Worm (Caenorhabditis elegans) whole organism, L4 larva: ENCODE measurements around the gene F08G12.5.

ENCODE experiments used
- F10B5.3 ChIP-seq: sonication (generic microtip); optimal IDR thresholded peaks from 2 replicates; lab custom pipeline; 2016; ENCODE audit warnings: mild to moderate bottlenecking, missing genetic modification characterization, missing compliant biosample characterization
- F44E2.7 ChIP-seq: fragments of 200-800 bp; sonication (Bioruptor generic); IDR thresholded peaks from 2 replicates; pipeline ENCODE4 v2.1.2; 2022; ENCODE audit warnings: missing genetic modification characterization, missing compliant biosample characterization
- R02D3.7 ChIP-seq: fragments of 150-350 bp; sonication (generic microtip); optimal IDR thresholded peaks from 3 replicates; lab custom pipeline; 2014; ENCODE audit warnings: missing biosample characterization, missing genetic modification characterization
- T26A8.4 ChIP-seq: fragments of 200-800 bp; sonication (Bioruptor generic); IDR thresholded peaks from 2 replicates; pipeline ENCODE4 v1.3.6; 2022; ENCODE audit warnings: missing genetic modification characterization, missing compliant biosample characterization
- Y105C5A.15 ChIP-seq: fragments of 200-800 bp; sonication (Bioruptor generic); IDR thresholded peaks from 2 replicates; pipeline ENCODE4 v1.3.6; 2022; ENCODE audit warnings: missing genetic modification characterization, missing compliant biosample characterization
- aha-1 ChIP-seq: fragments of 150-350 bp; peaks from one replicate; lab custom pipeline; 2014; ENCODE audit warnings: missing biosample characterization, missing genetic modification characterization
- arid-1 ChIP-seq: fragments of 200-800 bp; sonication (Bioruptor generic); conservative IDR thresholded peaks from 2 replicates; pipeline ENCODE4 v1.3.6; 2022; ENCODE audit warnings: missing genetic modification reagents, missing genetic modification characterization, missing compliant biosample characterization
- attf-4 ChIP-seq: sonication (generic microtip); optimal IDR thresholded peaks from 3 replicates; lab custom pipeline; 2017; ENCODE audit warnings: missing biosample characterization, missing genetic modification characterization
- ceh-20 ChIP-seq: fragments of 200-800 bp; sonication (Bioruptor generic); IDR thresholded peaks from 2 replicates; pipeline ENCODE4 v1.3.6; 2022; ENCODE audit warnings: missing genetic modification reagents, missing genetic modification characterization, missing compliant biosample characterization
- ceh-32 ChIP-seq: sonication (generic microtip); optimal IDR thresholded peaks from 2 replicates; lab custom pipeline; 2016; ENCODE audit warnings: mild to moderate bottlenecking, missing genetic modification characterization, missing compliant biosample characterization; ENCODE audit not compliant: poor library complexity
- cey-2 ChIP-seq: sonication (generic microtip); optimal IDR thresholded peaks from 3 replicates; lab custom pipeline; 2017; ENCODE audit warnings: missing genetic modification characterization, mild to moderate bottlenecking, missing compliant biosample characterization, antibody characterized with exemption, borderline replicate concordance; ENCODE audit not compliant: insufficient read depth
- ctbp-1 ChIP-seq: fragments of 200-800 bp; sonication (Bioruptor generic); IDR thresholded peaks from 2 replicates; pipeline ENCODE4 v1.3.6; 2022; ENCODE audit warnings: missing genetic modification reagents, missing genetic modification characterization, missing compliant biosample characterization
- daf-12 ChIP-seq: fragments of 150-350 bp; optimal IDR thresholded peaks from 2 replicates; lab custom pipeline; 2014; ENCODE audit warnings: missing biosample characterization, missing genetic modification reagents, missing genetic modification characterization
- daf-19 ChIP-seq: fragments of 200-800 bp; sonication (Bioruptor generic); conservative IDR thresholded peaks from 2 replicates; pipeline ENCODE4 v1.3.6; 2022; ENCODE audit warnings: missing genetic modification characterization, missing compliant biosample characterization
- daf-8 ChIP-seq: fragments of 200-800 bp; sonication (Bioruptor generic); IDR thresholded peaks from 2 replicates; pipeline ENCODE4 v1.3.6; 2022; ENCODE audit warnings: missing genetic modification characterization, missing compliant biosample characterization
- dmd-8 ChIP-seq: fragments of 200-800 bp; sonication (Bioruptor generic); IDR thresholded peaks from 2 replicates; pipeline ENCODE4 v1.3.6; 2022; ENCODE audit warnings: missing genetic modification characterization, missing compliant biosample characterization
- dmd-9 ChIP-seq: fragments of 200-800 bp; sonication (Bioruptor generic); IDR thresholded peaks from 2 replicates; pipeline ENCODE4 v1.3.6; 2022; ENCODE audit warnings: missing genetic modification reagents, missing genetic modification characterization, missing compliant biosample characterization
- dve-1 ChIP-seq: sonication (generic microtip); optimal IDR thresholded peaks from 2 replicates; lab custom pipeline; 2017; ENCODE audit warnings: antibody characterized with exemption, mild to moderate bottlenecking, missing genetic modification characterization, missing compliant biosample characterization; ENCODE audit not compliant: insufficient read depth
- egl-27 ChIP-seq: sonication (generic microtip); optimal IDR thresholded peaks from 3 replicates; lab custom pipeline; 2017; ENCODE audit warnings: missing biosample characterization, missing genetic modification reagents, missing genetic modification characterization
- gei-8 ChIP-seq: fragments of 200-800 bp; sonication (Bioruptor generic); optimal IDR thresholded peaks from 2 replicates; lab custom pipeline; 2018; ENCODE audit warnings: mild to moderate bottlenecking, missing genetic modification characterization, missing compliant biosample characterization
- hif-1 ChIP-seq, 2 experiments: sonication (generic microtip); optimal IDR thresholded peaks; 2 replicates each; lab custom pipeline; 2016 to 2017; ENCODE audit warnings: missing compliant biosample characterization in 2 of 2, missing genetic modification characterization in 2 of 2, missing genetic modification reagents in 2 of 2, missing genotype in 2 of 2, mild to moderate bottlenecking in 1 of 2
- hlh-11 ChIP-seq: fragments of 200-800 bp; sonication (Bioruptor generic); optimal IDR thresholded peaks from 2 replicates; lab custom pipeline; 2018; ENCODE audit warnings: mild to moderate bottlenecking, missing genetic modification characterization, missing compliant biosample characterization
- hlh-30 ChIP-seq: sonication (generic microtip); optimal IDR thresholded peaks from 2 replicates; lab custom pipeline; 2017; ENCODE audit warnings: antibody characterized with exemption, mild to moderate bottlenecking, missing genetic modification characterization, missing compliant biosample characterization; ENCODE audit not compliant: insufficient read depth
- jun-1 ChIP-seq: fragments of 150-350 bp; optimal IDR thresholded peaks from 2 replicates; lab custom pipeline; 2014; ENCODE audit warnings: missing biosample characterization, missing genetic modification reagents, missing genetic modification characterization
- lin-1 ChIP-seq: fragments of 200-800 bp; sonication (Bioruptor generic); IDR thresholded peaks from 2 replicates; pipeline ENCODE4 v1.3.6; 2022; ENCODE audit warnings: missing genetic modification reagents, missing genetic modification characterization, missing compliant biosample characterization
- lin-13 ChIP-seq: fragments of 150-350 bp; optimal IDR thresholded peaks from 2 replicates; lab custom pipeline; 2014; ENCODE audit warnings: missing biosample characterization, missing genetic modification reagents, missing genetic modification characterization
- lin-39 ChIP-seq: fragments of 150-350 bp; optimal IDR thresholded peaks from 2 replicates; lab custom pipeline; 2014; ENCODE audit warnings: missing biosample characterization, missing genetic modification reagents, missing genetic modification characterization
- lsy-2 ChIP-seq, 2 experiments: fragments of 150-350 bp in 1 of 2; sonication (generic microtip) in 1 of 2; optimal IDR thresholded peaks; 2 replicates each; lab custom pipeline; 2014 to 2017; ENCODE audit warnings: missing biosample characterization in 2 of 2, missing genetic modification characterization in 2 of 2
- madf-9 ChIP-seq: fragments of 200-800 bp; sonication (Bioruptor generic); conservative IDR thresholded peaks from 2 replicates; pipeline ENCODE4 v1.3.6; 2022; ENCODE audit warnings: missing genetic modification reagents, missing genetic modification characterization, missing compliant biosample characterization
- mep-1 ChIP-seq: fragments of 150-350 bp; sonication (generic microtip); optimal IDR thresholded peaks from 3 replicates; lab custom pipeline; 2014; ENCODE audit warnings: missing biosample characterization, missing genetic modification characterization
- mxl-3 ChIP-seq: fragments of 200-800 bp; sonication (Bioruptor generic); optimal IDR thresholded peaks from 2 replicates; lab custom pipeline; 2018; ENCODE audit warnings: mild to moderate bottlenecking, missing genetic modification characterization, missing compliant biosample characterization
- nhr-10 ChIP-seq: fragments of 150-350 bp; optimal IDR thresholded peaks from 2 replicates; lab custom pipeline; 2014; ENCODE audit warnings: missing biosample characterization, missing genetic modification characterization
- nhr-11 ChIP-seq: fragments of 150-350 bp; optimal IDR thresholded peaks from 2 replicates; lab custom pipeline; 2014; ENCODE audit warnings: missing biosample characterization, missing genetic modification characterization
- nhr-237 ChIP-seq: sonication (generic microtip); optimal IDR thresholded peaks from 2 replicates; lab custom pipeline; 2017; ENCODE audit warnings: missing biosample characterization, missing genetic modification characterization
- nhr-25 ChIP-seq: sonication (generic microtip); optimal IDR thresholded peaks from 2 replicates; lab custom pipeline; 2017; ENCODE audit warnings: missing genetic modification characterization, mild to moderate bottlenecking, missing compliant biosample characterization, antibody characterized with exemption, moderate library complexity, borderline replicate concordance; ENCODE audit not compliant: insufficient read depth
- nhr-41 ChIP-seq: fragments of 200-800 bp; sonication (Bioruptor generic); IDR thresholded peaks from 2 replicates; pipeline ENCODE4 v1.3.6; 2022; ENCODE audit warnings: missing genetic modification reagents, missing genetic modification characterization, missing compliant biosample characterization
- nhr-48 ChIP-seq: sonication (generic microtip); optimal IDR thresholded peaks from 2 replicates; lab custom pipeline; 2016; ENCODE audit warnings: mild to moderate bottlenecking, missing genetic modification characterization, missing compliant biosample characterization
- php-3 ChIP-seq: fragments of 200-800 bp; sonication (Bioruptor generic); IDR thresholded peaks from 2 replicates; pipeline ENCODE4 v1.3.6; 2022; ENCODE audit warnings: missing genetic modification reagents, missing genetic modification characterization, missing compliant biosample characterization
- pqm-1 ChIP-seq: sonication (generic microtip); optimal IDR thresholded peaks from 2 replicates; lab custom pipeline; 2017; ENCODE audit warnings: missing biosample characterization, missing genetic modification characterization
- saeg-2 ChIP-seq: fragments of 200-800 bp; sonication (Bioruptor generic); IDR thresholded peaks from 2 replicates; pipeline ENCODE4 v1.3.6; 2022; ENCODE audit warnings: missing genetic modification reagents, missing genetic modification characterization, missing compliant biosample characterization
- skn-1 ChIP-seq: fragments of 150-350 bp; optimal IDR thresholded peaks from 2 replicates; lab custom pipeline; 2014; ENCODE audit warnings: missing biosample characterization, missing genetic modification characterization
- snpc-1.2 ChIP-seq: fragments of 200-800 bp; sonication (Bioruptor generic); IDR thresholded peaks from 2 replicates; pipeline ENCODE4 v1.3.6; 2022; ENCODE audit warnings: missing genetic modification reagents, missing genetic modification characterization, missing compliant biosample characterization
- spr-3 ChIP-seq: fragments of 200-800 bp; sonication (Bioruptor generic); optimal IDR thresholded peaks from 2 replicates; lab custom pipeline; 2018; ENCODE audit warnings: mild to moderate bottlenecking, missing genetic modification characterization, missing compliant biosample characterization
- tag-97 ChIP-seq: fragments of 200-800 bp; sonication (Bioruptor generic); IDR thresholded peaks from 2 replicates; pipeline ENCODE4 v1.3.6; 2022; ENCODE audit warnings: missing genetic modification characterization, missing compliant biosample characterization
- unc-130 ChIP-seq: sonication (generic microtip); optimal IDR thresholded peaks from 2 replicates; lab custom pipeline; 2016; ENCODE audit warnings: missing genetic modification reagents, missing genetic modification characterization, missing compliant biosample characterization
- unc-39 ChIP-seq: sonication (generic microtip); optimal IDR thresholded peaks from 2 replicates; lab custom pipeline; 2017; ENCODE audit warnings: missing biosample characterization, missing genetic modification characterization
- unc-62 ChIP-seq, 3 experiments: fragments of 150-350 bp in 1 of 3; sonication (generic microtip); optimal IDR thresholded peaks in 2 of 3; peaks in 1 of 3; 1 replicate in 1 of 3; 2 replicates in 2 of 3; lab custom pipeline; 2014 to 2017; ENCODE audit warnings: missing biosample characterization in 3 of 3, missing genetic modification characterization in 3 of 3, missing genetic modification reagents in 3 of 3, missing genotype in 1 of 3
- zfp-3 ChIP-seq: fragments of 200-800 bp; sonication (Bioruptor generic); conservative IDR thresholded peaks from 2 replicates; pipeline ENCODE4 v1.3.6; 2022; ENCODE audit warnings: missing genetic modification reagents, missing genetic modification characterization, missing compliant biosample characterization
- zip-2 ChIP-seq: fragments of 150-350 bp; optimal IDR thresholded peaks from 2 replicates; lab custom pipeline; 2014; ENCODE audit warnings: missing biosample characterization, missing genetic modification characterization

F08G12.5 gene

DNA sequence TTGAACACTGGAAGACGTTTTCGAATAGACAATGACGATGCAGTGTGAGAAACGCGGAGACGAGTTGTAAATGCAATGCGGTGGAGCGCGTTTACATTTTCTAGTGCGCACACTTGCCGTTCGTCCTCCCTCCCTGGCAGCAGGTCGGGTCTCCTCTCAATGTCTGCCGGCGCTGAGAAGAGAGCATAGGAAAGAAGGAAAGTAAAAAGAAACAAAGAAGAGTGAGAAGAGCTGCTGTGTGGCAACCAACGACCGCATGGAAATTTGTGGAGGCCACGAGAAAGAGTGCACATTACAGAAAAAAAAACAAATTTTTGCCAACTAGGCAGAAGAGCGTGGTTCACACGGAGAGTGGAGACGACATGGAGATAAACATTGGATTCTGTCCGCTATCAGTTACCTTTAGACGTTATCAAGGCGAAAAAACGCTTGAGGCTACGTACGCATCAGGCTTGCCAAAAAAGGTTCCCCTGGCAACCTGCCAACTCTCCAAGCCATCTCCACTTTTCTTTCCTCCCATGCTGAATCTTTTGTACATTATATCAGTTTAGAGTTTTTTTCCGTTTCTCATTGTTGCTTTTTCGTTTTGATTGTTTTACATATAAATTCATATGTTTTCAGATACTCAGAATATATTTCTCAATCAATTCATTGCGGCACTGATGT, 10.3 kb downstream of the F08G12.5 start, which contains the start of the genes snrp-40.1 and F08G12.3 (continued):
- TF ChIP-seq tag-97 (GFP tag; lab: Robert Waterston, UW) (no peak), php-3 (GFP tag; lab: Robert Waterston, UW) (no peak), dve-1 (tag; lab: Kevin White, UChicago) (peak; percentile 89), daf-8 (GFP tag; lab: Robert Waterston, UW) (no peak), skn-1 (tag; lab: Kevin White, UChicago) (no peak), daf-19 (GFP tag; lab: Robert Waterston, UW) (no peak), R02D3.7 (tag; lab: Kevin White, UChicago) (no peak), mxl-3 (GFP tag; lab: Kevin White, UChicago) (peak; percentile 93), zfp-3 (GFP tag; lab: Robert Waterston, UW) (no peak), nhr-41 (GFP tag; lab: Robert Waterston, UW) (no peak), T26A8.4 (GFP tag; lab: Robert Waterston, UW) (peak; percentile 51; the same call in 1 of the 2 replicates), F44E2.7 (GFP tag; lab: Robert Waterston, UW) (no peak), spr-3 (GFP tag; lab: Kevin White, UChicago) (no peak), nhr-10 (tag; lab: Kevin White, UChicago) (no peak), lin-39 (tag; lab: Kevin White, UChicago) (no peak), lin-13 (peak; percentile 28), pqm-1 (tag; lab: Kevin White, UChicago) (peak; percentile 70), unc-62 (GFP tag; optimal IDR thresholded peaks at IDR 0.05 in 1 of 2; lab: Kevin White, UChicago) (peak in 1 of 2 experiments; percentile 81), unc-62 (tag; optimal IDR thresholded peaks at IDR 0.05; lab: Kevin White, UChicago) (no peak), saeg-2 (GFP tag; lab: Robert Waterston, UW) (no peak), nhr-237 (tag; lab: Kevin White, UChicago) (no peak), unc-39 (tag; lab: Kevin White, UChicago) (no peak), nhr-25 (tag; lab: Kevin White, UChicago) (peak; percentile 71), dmd-9 (GFP tag; lab: Robert Waterston, UW) (no peak), arid-1 (peak; percentile 47; the same call in 1 of the 2 replicates), gei-8 (GFP tag; lab: Kevin White, UChicago) (no peak), unc-130 (GFP tag; lab: Kevin White, UChicago) (no peak), attf-4 (tag; lab: Kevin White, UChicago) (no peak), aha-1 (tag; lab: Kevin White, UChicago) (peak; percentile 99), F10B5.3 (no peak), ceh-32 (tag; lab: Kevin White, UChicago) (no peak), nhr-48 (tag; lab: Kevin White, UChicago) (peak; percentile 68), mep-1 (tag; lab: Kevin White, UChicago) (peak; percentile 94), nhr-11 (tag; lab: Kevin White, UChicago) (peak; percentile 94), madf-9 (GFP tag; lab: Robert Waterston, UW) (peak; percentile 27), lsy-2 (tag; optimal IDR thresholded peaks at IDR 0.05; lab: Kevin White, UChicago) (peak; percentile 53 to 85), snpc-1.2 (no peak; the same call in 1 of the 2 replicates), ctbp-1 (GFP tag; lab: Robert Waterston, UW) (no peak; the same call in 1 of the 2 replicates), egl-27 (tag; lab: Kevin White, UChicago) (no peak), hlh-11 (tag; lab: Kevin White, UChicago) (peak; percentile 92), hif-1 (tag; optimal IDR thresholded peaks at IDR 0.05; lab: Kevin White, UChicago) (peak in 1 of 2 experiments; percentile 75), Y105C5A.15 (GFP tag; lab: Robert Waterston, UW) (no peak), cey-2 (tag; lab: Kevin White, UChicago) (no peak), ceh-20 (GFP tag; lab: Robert Waterston, UW) (0 out of 2 replicates have a peak, but pooled peaks have one; percentile 33), lin-1 (no peak), hlh-30 (tag; lab: Kevin White, UChicago) (peak; percentile 90), daf-12 (no peak), zip-2 (no peak), dmd-8 (GFP tag; lab: Robert Waterston, UW) (no peak), jun-1 (tag; lab: Kevin White, UChicago) (peak; percentile 14)
